Worm (Caenorhabditis elegans): ENCODE data around the gene F59A1.6.

Gene F59A1.6

ce11 chrV:17659228-17659627, 25.7 kb upstream of the F59A1.6 start, which contains the start of gene fbxa-108 (continued):
- 0 out of 2 replicates have a peak, but pooled peaks have one; percentile 46 for TF ChIP-seq egl-44 (GFP tag; IDR thresholded peaks at IDR 0.05)
- no peak for TF ChIP-seq bed-1 (GFP tag; IDR thresholded peaks at IDR 0.05)
- TF ChIP-seq F23B12.7 (tag; optimal IDR thresholded peaks at IDR 0.05; ENCODE audit: insufficient read depth), result peak; percentile 10
- peak; percentile 33 for TF ChIP-seq madf-10 (tag; optimal IDR thresholded peaks at IDR 0.05)
- TF ChIP-seq lsl-1 (GFP tag; optimal IDR thresholded peaks at IDR 0.05), result no peak
- peak; percentile 14 to 35 for TF ChIP-seq let-607 (tag; optimal IDR thresholded peaks at IDR 0.05)
- TF ChIP-seq unc-130 (GFP tag; optimal IDR thresholded peaks at IDR 0.05), result no peak
- no peak for TF ChIP-seq hsf-1 (GFP tag; IDR thresholded peaks at IDR 0.05)
- TF ChIP-seq lag-1 (GFP tag; IDR thresholded peaks at IDR 0.05), result no peak
- TF ChIP-seq nfyb-1 (GFP tag; IDR thresholded peaks at IDR 0.05), result peak; percentile 60; the same call in 1 of the 2 replicates
- no peak for TF ChIP-seq madf-8 (GFP tag; conservative IDR thresholded peaks at IDR 0.05)
- no peak for TF ChIP-seq C06A6.2 (GFP tag; conservative IDR thresholded peaks at IDR 0.05)
- no peak for TF ChIP-seq snpc-4 (GFP tag; optimal IDR thresholded peaks at IDR 0.05)
- TF ChIP-seq snpc-4 (tag; optimal IDR thresholded peaks at IDR 0.05), result peak in 3 of 4 experiments; percentile 45 to 71 (median 61)
- peak; percentile 97 for TF ChIP-seq cebp-1 (GFP tag; IDR thresholded peaks at IDR 0.05)
- peak; percentile 97 for TF ChIP-seq cebp-1 (tag; optimal IDR thresholded peaks at IDR 0.05)
- no peak for TF ChIP-seq bed-2 (GFP tag; IDR thresholded peaks at IDR 0.05)
- no peak for TF ChIP-seq Y67H2A.10 (GFP tag; conservative IDR thresholded peaks at IDR 0.05)
- peak; percentile 79 for TF ChIP-seq ztf-22 (GFP tag; optimal IDR thresholded peaks at IDR 0.05)
- TF ChIP-seq nhr-90 (tag; optimal IDR thresholded peaks at IDR 0.05), result peak; percentile 59
- peak; percentile 82 for TF ChIP-seq pha-4 (tag; optimal IDR thresholded peaks at IDR 0.05)
- peak; percentile 67 for TF ChIP-seq ets-4 (GFP tag; optimal IDR thresholded peaks at IDR 0.05)
- no peak for TF ChIP-seq ceh-40 (GFP tag; IDR thresholded peaks at IDR 0.05)
- TF ChIP-seq Y56A3A.18 (GFP tag; IDR thresholded peaks at IDR 0.05), result no peak
- TF ChIP-seq F22D6.2 (tag; optimal IDR thresholded peaks at IDR 0.05), result peak; percentile 9
- TF ChIP-seq mxl-1 (tag; optimal IDR thresholded peaks at IDR 0.05), result no peak
- no peak for TF ChIP-seq hmg-20 (GFP tag; IDR thresholded peaks at IDR 0.05)

ce11 chrV:17660003-17660402, 24.9 kb upstream of the F59A1.6 start, which contains the start of gene dgat-2:
dgat-2 (plus strand) TSS chrV:17660303.
- no peak for TF ChIP-seq rpc-1 (optimal IDR thresholded peaks at IDR 0.05)
- peak; percentile 10 for TF ChIP-seq rpc-1 (tag; optimal IDR thresholded peaks at IDR 0.05)
- no peak for TF ChIP-seq dpl-1 (GFP tag; optimal IDR thresholded peaks at IDR 0.05)

ce11 chrV:17662260-17662659, 22.7 kb upstream of the F59A1.6 start:
- TF ChIP-seq atf-7 (tag; optimal IDR thresholded peaks at IDR 0.05), result peak; percentile 41
- TF ChIP-seq D2030.7 (GFP tag; IDR thresholded peaks at IDR 0.05), result no peak
- no peak for TF ChIP-seq mes-4 (tag; optimal IDR thresholded peaks at IDR 0.05)
- no peak for TF ChIP-seq K11D2.4 (GFP tag; IDR thresholded peaks at IDR 0.05)
- TF ChIP-seq snpc-4 (GFP tag; optimal IDR thresholded peaks at IDR 0.05), result no peak
- TF ChIP-seq snpc-4 (tag; optimal IDR thresholded peaks at IDR 0.05), result peak in 1 of 4 experiments; percentile 0
- peak; percentile 87 for TF ChIP-seq nhr-80 (tag; optimal IDR thresholded peaks at IDR 0.05)
- TF ChIP-seq efl-1 (GFP tag; optimal IDR thresholded peaks at IDR 0.05), result no peak
- TF ChIP-seq T26A5.8 (tag; optimal IDR thresholded peaks at IDR 0.05), result no peak
- TF ChIP-seq lsl-1 (GFP tag; optimal IDR thresholded peaks at IDR 0.05), result no peak
- TF ChIP-seq snpc-1.3 (tag; optimal IDR thresholded peaks at IDR 0.05; ENCODE audit: insufficient read depth), result no peak
- no peak for TF ChIP-seq egrh-3 (GFP tag; IDR thresholded peaks at IDR 0.05)
- TF ChIP-seq snpc-1.1 (tag; optimal IDR thresholded peaks at IDR 0.05; ENCODE audit: insufficient read depth), result no peak
- no peak for TF ChIP-seq repo-1 (tag; optimal IDR thresholded peaks at IDR 0.05)
- no peak for TF ChIP-seq ceh-27 (GFP tag; optimal IDR thresholded peaks at IDR 0.05)
- TF ChIP-seq athp-1 (tag; optimal IDR thresholded peaks at IDR 0.05), result no peak
